Worm (Caenorhabditis elegans): ENCODE data around the gene col-152.

col-152 gene

ce11 chrV:10578938-10579337, 18.2 kb downstream of the col-152 start, which contains the start of the genes erh-1 and lpd-9 (continued):
- no peak for TF ChIP-seq syd-9 (tag; optimal IDR thresholded peaks at IDR 0.05)
- TF ChIP-seq ceh-30 (tag; optimal IDR thresholded peaks at IDR 0.05): no peak
- no peak for TF ChIP-seq T23F11.4 (GFP tag; optimal IDR thresholded peaks at IDR 0.05)
- TF ChIP-seq ceh-19 (GFP tag; optimal IDR thresholded peaks at IDR 0.05): no peak
- no peak for TF ChIP-seq eyg-1 (tag; optimal IDR thresholded peaks at IDR 0.05)
- TF ChIP-seq elt-4 (tag; optimal IDR thresholded peaks at IDR 0.05): no peak
- TF ChIP-seq nhr-11 (tag; optimal IDR thresholded peaks at IDR 0.05): no peak
- TF ChIP-seq hlh-15 (tag; optimal IDR thresholded peaks at IDR 0.05): no peak
- TF ChIP-seq ceh-18 (tag; optimal IDR thresholded peaks at IDR 0.05): peak; percentile 20
- TF ChIP-seq unc-55 (GFP tag; optimal IDR thresholded peaks at IDR 0.05): no peak
- TF ChIP-seq sox-2 (GFP tag; IDR thresholded peaks at IDR 0.05): no peak
- no peak for TF ChIP-seq ceh-34 (tag; optimal IDR thresholded peaks at IDR 0.05)
- peak; percentile 44 for TF ChIP-seq nfya-1 (tag; optimal IDR thresholded peaks at IDR 0.05)
- no peak for TF ChIP-seq hlh-6 (tag; optimal IDR thresholded peaks at IDR 0.05)
- no peak for TF ChIP-seq pha-2 (tag; optimal IDR thresholded peaks at IDR 0.05)
- no peak for TF ChIP-seq F13H6.1 (tag; optimal IDR thresholded peaks at IDR 0.05)
- peak; percentile 12 for TF ChIP-seq pax-1 (tag; optimal IDR thresholded peaks at IDR 0.05)
- TF ChIP-seq ets-4 (tag; optimal IDR thresholded peaks at IDR 0.05): no peak
- TF ChIP-seq ceh-2 (tag; optimal IDR thresholded peaks at IDR 0.05): peak; percentile 37
- no peak for TF ChIP-seq ceh-22 (tag; optimal IDR thresholded peaks at IDR 0.05)
- no peak for TF ChIP-seq lin-11 (tag; optimal IDR thresholded peaks at IDR 0.05)
- TF ChIP-seq tbx-7 (tag; optimal IDR thresholded peaks at IDR 0.05): no peak
- no peak for TF ChIP-seq fkh-10 (GFP tag; optimal IDR thresholded peaks at IDR 0.05)
- no peak for TF ChIP-seq ceh-48 (tag; optimal IDR thresholded peaks at IDR 0.05)
- no peak for TF ChIP-seq hlh-30 (tag; optimal IDR thresholded peaks at IDR 0.05; ENCODE audit: insufficient read depth)
- no peak for TF ChIP-seq lim-6 (tag; optimal IDR thresholded peaks at IDR 0.05)
- peak; percentile 43 for TF ChIP-seq ceh-14 (tag; optimal IDR thresholded peaks at IDR 0.05)
- TF ChIP-seq dve-1 (tag; optimal IDR thresholded peaks at IDR 0.05): no peak
- no peak for TF ChIP-seq ama-1 (optimal IDR thresholded peaks at IDR 0.05)
- TF ChIP-seq nhr-232 (tag; optimal IDR thresholded peaks at IDR 0.05): no peak
- no peak for TF ChIP-seq ceh-24 (tag; optimal IDR thresholded peaks at IDR 0.05)
- no peak for TF ChIP-seq sdc-2 (tag; optimal IDR thresholded peaks at IDR 0.05)
- TF ChIP-seq mec-3 (tag; optimal IDR thresholded peaks at IDR 0.05; ENCODE audit: borderline replicate concordance): no peak
- TF ChIP-seq C38D4.7 (GFP tag; optimal IDR thresholded peaks at IDR 0.05): no peak
- no peak for TF ChIP-seq npax-4 (tag; optimal IDR thresholded peaks at IDR 0.05)
- TF ChIP-seq pha-4 (tag; optimal IDR thresholded peaks at IDR 0.05): no peak
- no peak for TF ChIP-seq fkh-6 (tag; optimal IDR thresholded peaks at IDR 0.05)
- TF ChIP-seq sox-4 (tag; optimal IDR thresholded peaks at IDR 0.05): no peak
- no peak for TF ChIP-seq ceh-31 (tag; optimal IDR thresholded peaks at IDR 0.05)
- no peak for TF ChIP-seq C08G9.2 (tag; optimal IDR thresholded peaks at IDR 0.05)

DNA sequence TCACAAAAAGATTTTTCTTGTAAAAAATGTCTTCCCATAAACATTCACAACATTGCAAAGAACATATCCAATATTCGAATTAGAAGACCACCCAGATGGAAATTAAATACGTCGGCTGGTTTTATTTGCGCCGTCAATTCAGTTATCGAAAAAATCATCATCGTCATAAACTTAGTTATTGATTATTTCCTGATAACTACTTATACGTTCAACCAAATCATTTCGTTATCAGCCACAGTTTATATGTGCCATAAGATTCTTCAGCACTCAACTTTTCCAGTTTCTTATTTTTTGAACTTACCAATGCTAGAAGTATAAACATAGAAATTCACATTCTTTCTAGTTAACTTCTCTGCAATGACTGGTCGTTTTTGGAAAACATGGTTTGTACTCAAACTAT, 19.9 kb downstream of the col-152 start:
- TF ChIP-seq F13H6.1 (tag; optimal IDR thresholded peaks at IDR 0.05): no peak
- TF ChIP-seq elt-2 (tag; optimal IDR thresholded peaks at IDR 0.05): peak; percentile 4

DNA sequence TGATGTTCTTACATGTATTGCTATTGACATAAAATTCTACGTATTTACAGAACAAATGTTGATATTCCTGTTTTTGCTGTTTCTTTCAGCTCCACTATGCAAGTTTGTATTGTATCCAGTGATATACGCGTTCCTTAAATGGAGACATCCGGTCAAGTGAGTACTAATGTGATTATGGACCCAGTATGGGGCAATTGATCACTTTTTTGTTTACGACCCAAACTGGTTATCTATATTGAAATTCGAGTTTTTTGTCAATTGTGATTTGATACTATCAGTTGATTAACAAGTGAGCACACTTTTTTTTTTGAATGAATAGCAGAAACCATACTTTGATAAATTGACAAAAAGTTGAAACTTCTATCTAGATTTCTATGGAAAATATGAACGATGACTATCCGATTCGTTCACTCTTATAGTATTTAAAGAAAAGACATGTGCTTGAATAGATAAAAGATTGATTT, 21.1 kb downstream of the col-152 start, which contains the start of gene T21C9.6:
Gene T21C9.6 (plus strand): TSS at position 51 of the 464 bp plus-strand sequence.
- TF ChIP-seq ceh-9 (tag; optimal IDR thresholded peaks at IDR 0.05): no peak
- TF ChIP-seq ceh-31 (tag; optimal IDR thresholded peaks at IDR 0.05): no peak
- TF ChIP-seq npax-4 (tag; optimal IDR thresholded peaks at IDR 0.05): no peak
- TF ChIP-seq pha-4 (tag; optimal IDR thresholded peaks at IDR 0.05): no peak
- no peak for TF ChIP-seq ceh-2 (tag; optimal IDR thresholded peaks at IDR 0.05)
- no peak for TF ChIP-seq elt-4 (tag; optimal IDR thresholded peaks at IDR 0.05)
- TF ChIP-seq fkh-6 (tag; optimal IDR thresholded peaks at IDR 0.05): no peak
- no peak for TF ChIP-seq sox-4 (tag; optimal IDR thresholded peaks at IDR 0.05)
- no peak for TF ChIP-seq ceh-6 (GFP tag; optimal IDR thresholded peaks at IDR 0.05)
- TF ChIP-seq nfya-1 (tag; optimal IDR thresholded peaks at IDR 0.05): no peak
- TF ChIP-seq pag-3 (tag; optimal IDR thresholded peaks at IDR 0.05; ENCODE audit: borderline replicate concordance): no peak
- no peak for TF ChIP-seq unc-86 (tag; optimal IDR thresholded peaks at IDR 0.05)
- TF ChIP-seq ahr-1 (tag; optimal IDR thresholded peaks at IDR 0.05): no peak
- TF ChIP-seq ceh-14 (tag; optimal IDR thresholded peaks at IDR 0.05): no peak
- TF ChIP-seq tbx-7 (tag; optimal IDR thresholded peaks at IDR 0.05): no peak

All from whole organism, late embryonic.